Fruit fly (Drosophila melanogaster) whole organism, adult: Measurements from ENCODE around the gene CG14646.

Experiments used
- CG11617 ChIP-seq: fragments of 200-800 bp; sonication (Bioruptor generic); optimal IDR thresholded peaks from 2 replicates; lab custom pipeline; 2017; ENCODE audit warnings: mild to moderate bottlenecking, missing biosample characterization, missing genetic modification reagents, missing genetic modification characterization
- CG12768 ChIP-seq: fragments of 200-800 bp; sonication (Bioruptor generic); optimal IDR thresholded peaks from 2 replicates; lab custom pipeline; 2017; ENCODE audit warnings: missing biosample characterization, missing genetic modification characterization, mild to moderate bottlenecking, moderate library complexity, missing genetic modification reagents
- CG14711 ChIP-seq: fragments of 200-800 bp; sonication (Bioruptor generic); optimal IDR thresholded peaks from 2 replicates; lab custom pipeline; 2018; ENCODE audit warnings: missing biosample characterization, mild to moderate bottlenecking, missing genetic modification characterization, moderate library complexity
- CG1620 ChIP-seq: fragments of 200-800 bp; sonication (Bioruptor generic); optimal IDR thresholded peaks from 2 replicates; lab custom pipeline; 2016; ENCODE audit warnings: missing biosample characterization, missing genetic modification characterization
- CG7045 ChIP-seq: fragments of 200-800 bp; sonication (Bioruptor generic); optimal IDR thresholded peaks from 2 replicates; lab custom pipeline; 2017; ENCODE audit warnings: missing biosample characterization, mild to moderate bottlenecking, missing genetic modification characterization
- CG7101 ChIP-seq: fragments of 200-800 bp; sonication (Bioruptor generic); optimal IDR thresholded peaks from 2 replicates; lab custom pipeline; 2018; ENCODE audit warnings: missing biosample characterization, mild to moderate bottlenecking, missing genetic modification characterization, moderate library complexity
- Mnt ChIP-seq: fragments of 200-800 bp; sonication (Bioruptor generic); optimal IDR thresholded peaks from 2 replicates; lab custom pipeline; 2016; ENCODE audit warnings: missing biosample characterization, mild to moderate bottlenecking, missing genetic modification characterization
- kay ChIP-seq: fragments of 200-800 bp; sonication (Bioruptor generic); peaks from one replicate; lab custom pipeline; 2016; ENCODE audit warnings: missing biosample characterization, missing genetic modification characterization, borderline replicate concordance
- pad ChIP-seq: fragments of 200-800 bp; sonication (Bioruptor generic); optimal IDR thresholded peaks from 3 replicates; lab custom pipeline; 2017; ENCODE audit warnings: missing biosample characterization, missing genetic modification characterization, mild to moderate bottlenecking, moderate library complexity, missing genetic modification reagents

dm6 chr3R:4407325-4407724 lies 17.2 kb downstream of the CG14646 start:
- TF ChIP-seq Mnt: no peak
- TF ChIP-seq CG7045: no peak
- no peak for TF ChIP-seq CG12768 (GFP tag; lab: Kevin White, UChicago)
- no peak for TF ChIP-seq CG14711
- no peak for TF ChIP-seq kay
- TF ChIP-seq CG1620: no peak
- no peak for TF ChIP-seq CG7101
- no peak for TF ChIP-seq pad (GFP tag; lab: Kevin White, UChicago)
- no peak for TF ChIP-seq CG11617
